Worm (Caenorhabditis elegans): ENCODE measurements around the gene nspg-4.

The nspg-4 gene

ce11 chrX:3310702-3311101 lies 39.5 kb downstream of the nspg-4 start:
- no peak for TF ChIP-seq elt-2 (tag; optimal IDR thresholded peaks at IDR 0.05)
- TF ChIP-seq ztf-4 (tag; optimal IDR thresholded peaks at IDR 0.05), result no peak

ce11 chrX:3306594-3307296 lies 43.5 kb downstream of the nspg-4 start:
- peak; percentile 93 for TF ChIP-seq pqm-1 (tag; optimal IDR thresholded peaks at IDR 0.05)
- TF ChIP-seq nhr-76 (tag; optimal IDR thresholded peaks at IDR 0.05), result peak; percentile 28
- TF ChIP-seq lsy-12 (tag; optimal IDR thresholded peaks at IDR 0.05), result no peak
- no peak for TF ChIP-seq ceh-9 (tag; optimal IDR thresholded peaks at IDR 0.05)
- no peak for TF ChIP-seq zag-1 (tag; optimal IDR thresholded peaks at IDR 0.05)
- peak; percentile 45 for TF ChIP-seq pha-4 (tag; optimal IDR thresholded peaks at IDR 0.05)
- no peak for TF ChIP-seq fkh-10 (GFP tag; optimal IDR thresholded peaks at IDR 0.05)
- no peak for TF ChIP-seq nhr-67 (tag; optimal IDR thresholded peaks at IDR 0.05)
- no peak for TF ChIP-seq fos-1 (tag; optimal IDR thresholded peaks at IDR 0.05)
- no peak for TF ChIP-seq lin-39 (tag; optimal IDR thresholded peaks at IDR 0.05)
- peak; percentile 90 for TF ChIP-seq elt-2 (tag; optimal IDR thresholded peaks at IDR 0.05)

DNA sequence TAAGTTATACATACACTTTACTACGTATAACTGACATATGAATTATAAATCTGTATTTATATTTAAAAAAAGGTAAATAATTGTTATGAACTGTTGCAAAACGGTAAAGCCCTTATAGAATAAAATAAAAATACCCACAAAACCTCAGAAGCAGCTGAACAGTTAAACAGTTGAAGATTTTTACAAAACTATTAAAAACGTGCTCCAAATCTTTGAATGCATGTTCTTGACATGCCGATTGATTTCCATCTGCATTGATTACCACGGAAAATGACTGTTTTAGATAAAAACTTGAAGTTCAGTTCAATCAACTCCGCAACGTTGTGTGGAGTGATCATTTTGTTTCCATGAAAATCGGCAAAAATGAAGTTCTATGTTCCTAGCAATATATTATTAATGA lies 46.1 kb downstream of the nspg-4 start, which contains the start of gene F11D5.7:
Gene F11D5.7, plus strand, starts transcription at position 301 of the 400 bp plus-strand sequence.
- no peak for TF ChIP-seq hmg-11 (tag; optimal IDR thresholded peaks at IDR 0.05)
- TF ChIP-seq elt-2 (tag; optimal IDR thresholded peaks at IDR 0.05), result no peak
- TF ChIP-seq ceh-9 (tag; optimal IDR thresholded peaks at IDR 0.05), result no peak

DNA sequence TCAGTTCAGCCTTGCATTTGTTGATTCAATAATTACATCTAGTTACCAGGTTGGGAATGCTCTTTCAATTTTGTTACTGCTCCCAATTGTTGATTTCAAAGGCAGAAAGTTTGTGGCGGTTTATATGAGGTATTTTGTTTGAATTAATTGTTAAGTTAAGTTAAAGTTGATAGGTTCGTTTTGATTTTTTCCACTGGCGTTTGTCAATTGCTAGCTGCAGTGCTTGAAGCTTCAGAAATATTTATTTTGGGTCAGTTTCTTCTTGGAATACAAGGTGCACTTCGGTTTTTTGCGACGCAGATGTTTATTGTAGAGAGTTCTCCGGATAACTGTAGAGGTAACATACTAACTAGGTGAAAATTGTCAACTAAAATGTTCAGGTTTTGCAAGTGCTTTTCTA lies 48.4 kb downstream of the nspg-4 start, which contains the start of gene F11D5.5:
Gene F11D5.5, plus strand, starts transcription at position 301 of the 400 bp plus-strand sequence.
- TF ChIP-seq elt-1 (tag; optimal IDR thresholded peaks at IDR 0.05) (no peak), lsy-12 (tag; optimal IDR thresholded peaks at IDR 0.05) (no peak), ceh-28 (tag; optimal IDR thresholded peaks at IDR 0.05) (no peak), elt-2 (tag; optimal IDR thresholded peaks at IDR 0.05) (no peak)

- TF ChIP-seq jun-1 (tag; optimal IDR thresholded peaks at IDR 0.05), result no peak
- no peak for TF ChIP-seq ceh-28 (tag; optimal IDR thresholded peaks at IDR 0.05)
- no peak for TF ChIP-seq ztf-4 (tag; optimal IDR thresholded peaks at IDR 0.05)
Observed at ce11 chrX:3300582-3300981, 49.6 kb downstream of the nspg-4 start.

All from whole organism, L3 larva.